Worm (Caenorhabditis elegans): ENCODE data around the gene F18A11.5.

- TF ChIP-seq W03F9.2 (tag; optimal IDR thresholded peaks at IDR 0.05) (no peak), him-1 (tag; optimal IDR thresholded peaks at IDR 0.05) (no peak)
These were observed 9.2 kb downstream of the F18A11.5 start for ce11 chrII:13004872-13005252.

Data from whole organism, L4/young adult.